Fruit fly (Drosophila melanogaster) whole organism, embryonic: Measurements from ENCODE around the gene mRpL15.
A peak's percentile ranks its signal among the peaks of the same experiment; 100 is the strongest.

ENCODE experiments used
- Atf3 ChIP-seq: fragments of 200-800 bp; sonication (Bioruptor generic); optimal IDR thresholded peaks from 3 replicates; lab custom pipeline; 2016; ENCODE audit warnings: missing biosample characterization, missing genetic modification characterization
- Awh ChIP-seq: fragments of 200-800 bp; sonication (Bioruptor generic); IDR thresholded peaks from 2 replicates; pipeline ENCODE4, ENCODE4 v1.3.6; 2022; ENCODE audit warnings: missing biosample characterization, missing genetic modification characterization
- B-H1 ChIP-seq: fragments of 200-800 bp; sonication (Bioruptor generic); IDR thresholded peaks from 3 replicates; pipeline ENCODE4 v1.3.6; 2022; ENCODE audit warnings: missing biosample characterization, missing genetic modification characterization
- B-H2 ChIP-seq: fragments of 200-800 bp; sonication (Bioruptor generic); optimal IDR thresholded peaks from 2 replicates; lab custom pipeline; 2018; ENCODE audit warnings: missing biosample characterization, mild to moderate bottlenecking, missing genetic modification characterization
- CG10431 ChIP-seq: fragments of 200-800 bp; sonication (Bioruptor generic); optimal IDR thresholded peaks from 3 replicates; lab custom pipeline; 2018; ENCODE audit warnings: missing biosample characterization, mild to moderate bottlenecking, missing genetic modification characterization
- CG10654 ChIP-seq: fragments of 200-800 bp; sonication (Bioruptor generic); optimal IDR thresholded peaks from 2 replicates; lab custom pipeline; 2016; ENCODE audit warnings: missing biosample characterization, missing genetic modification characterization
- CG12769 ChIP-seq: fragments of 200-800 bp; sonication (Bioruptor generic); optimal IDR thresholded peaks from 2 replicates; lab custom pipeline; 2019; ENCODE audit warnings: missing biosample characterization, mild to moderate bottlenecking, missing genetic modification characterization, moderate library complexity
- CG1529 ChIP-seq: fragments of 200-800 bp; sonication (Bioruptor generic); optimal IDR thresholded peaks from 3 replicates; lab custom pipeline; 2018; ENCODE audit warnings: missing biosample characterization, missing genetic modification characterization
- CG17568 ChIP-seq: fragments of 200-800 bp; sonication (Bioruptor generic); optimal IDR thresholded peaks from 2 replicates; lab custom pipeline; 2018; ENCODE audit warnings: missing biosample characterization, mild to moderate bottlenecking, missing genetic modification characterization, moderate library complexity
- CG18599 ChIP-seq: fragments of 200-800 bp; sonication (Bioruptor generic); optimal IDR thresholded peaks from 3 replicates; lab custom pipeline; 2017; ENCODE audit warnings: missing biosample characterization, missing genetic modification characterization, mild to moderate bottlenecking, moderate library complexity, missing genetic modification reagents
- CG2129 ChIP-seq: fragments of 200-800 bp; sonication (Bioruptor generic); IDR thresholded peaks from 2 replicates; pipeline ENCODE4 v1.3.6; 2022; ENCODE audit warnings: missing biosample characterization, missing genetic modification characterization; ENCODE audit not compliant: partially characterized antibody
- CG2712 ChIP-seq: fragments of 200-800 bp; optimal IDR thresholded peaks from 3 replicates; lab custom pipeline; 2019; ENCODE audit warnings: missing biosample characterization, mild to moderate bottlenecking, missing genetic modification characterization, moderate library complexity
- CG4617 ChIP-seq: fragments of 200-800 bp; sonication (Bioruptor generic); optimal IDR thresholded peaks from 3 replicates; lab custom pipeline; 2016; ENCODE audit warnings: missing biosample characterization, missing genetic modification characterization, borderline replicate concordance
- CG6175 ChIP-seq: fragments of 200-800 bp; sonication (Bioruptor generic); IDR thresholded peaks from 3 replicates; pipeline ENCODE4 v1.3.6; 2022; ENCODE audit warnings: missing biosample characterization, missing genetic modification characterization
- CG6813 ChIP-seq: fragments of 200-800 bp; sonication (Bioruptor generic); optimal IDR thresholded peaks from 2 replicates; lab custom pipeline; 2017; ENCODE audit warnings: missing biosample characterization, missing genetic modification characterization, mild to moderate bottlenecking, moderate library complexity, missing genetic modification reagents
- CG7987 ChIP-seq: fragments of 200-800 bp; sonication (Bioruptor generic); optimal IDR thresholded peaks from 2 replicates; lab custom pipeline; 2018; ENCODE audit warnings: missing biosample characterization, mild to moderate bottlenecking, missing genetic modification characterization, moderate library complexity
- CG8281 ChIP-seq: fragments of 200-800 bp; sonication (Bioruptor generic); optimal IDR thresholded peaks from 2 replicates; lab custom pipeline; 2018; ENCODE audit warnings: missing biosample characterization, mild to moderate bottlenecking, missing genetic modification characterization, moderate library complexity
- CG9609 ChIP-seq: fragments of 200-800 bp; sonication (Bioruptor generic); optimal IDR thresholded peaks from 3 replicates; lab custom pipeline; 2016; ENCODE audit warnings: missing biosample characterization, missing genetic modification characterization
- Camta ChIP-seq: fragments of 200-800 bp; sonication (Bioruptor generic); optimal IDR thresholded peaks from 2 replicates; lab custom pipeline; 2016; ENCODE audit warnings: missing biosample characterization, missing genetic modification characterization
- D19A ChIP-seq: fragments of 200-800 bp; optimal IDR thresholded peaks from 3 replicates; lab custom pipeline; 2019; ENCODE audit warnings: missing biosample characterization, mild to moderate bottlenecking, missing genetic modification characterization, moderate library complexity
- Dip2 ChIP-seq: fragments of 200-800 bp; sonication (Bioruptor generic); IDR thresholded peaks from 2 replicates; pipeline ENCODE4 v1.3.6; 2022; ENCODE audit warnings: missing biosample characterization, missing genetic modification characterization
- E2f1 ChIP-seq: fragments of 200-800 bp; sonication (Bioruptor generic); IDR thresholded peaks from 2 replicates; pipeline ENCODE4 v1.3.6; 2022; ENCODE audit warnings: missing biosample characterization, missing genetic modification characterization
- Eip74EF ChIP-seq, 2 experiments: fragments of 200-800 bp in 1 of 2; fragments of >200 bp in 1 of 2; sonication (Bioruptor generic) in 1 of 2; optimal IDR thresholded peaks; 2 replicates each; lab custom pipeline; 2017 to 2019; ENCODE audit warnings: missing biosample characterization in 2 of 2, missing genetic modification characterization in 2 of 2, mild to moderate bottlenecking in 1 of 2, moderate library complexity in 1 of 2
- Ets65A ChIP-seq: fragments of 200-800 bp; sonication (Bioruptor generic); peaks from one replicate; lab custom pipeline; 2016; ENCODE audit warnings: missing biosample characterization, missing genetic modification characterization
- Gug ChIP-seq: fragments of 200-800 bp; sonication (Bioruptor generic); IDR thresholded peaks from 4 replicates; pipeline ENCODE4 v1.3.6; 2022; ENCODE audit warnings: missing biosample characterization, missing genetic modification characterization
- HLH54F ChIP-seq: fragments of 200-800 bp; sonication (Bioruptor generic); optimal IDR thresholded peaks from 3 replicates; lab custom pipeline; 2016; ENCODE audit warnings: missing biosample characterization, missing genetic modification characterization
- Hmr ChIP-seq: fragments of 200-800 bp; sonication (Bioruptor generic); optimal IDR thresholded peaks from 3 replicates; lab custom pipeline; 2017; ENCODE audit warnings: mild to moderate bottlenecking, missing biosample characterization, missing genetic modification reagents, missing genetic modification characterization
- Myb ChIP-seq: fragments of 200-800 bp; sonication (Bioruptor generic); optimal IDR thresholded peaks from 2 replicates; lab custom pipeline; 2016; ENCODE audit warnings: missing biosample characterization, missing genetic modification characterization
- Nf-YB ChIP-seq: fragments of 200-800 bp; sonication (Bioruptor generic); optimal IDR thresholded peaks from 3 replicates; lab custom pipeline; 2019; ENCODE audit warnings: missing biosample characterization, mild to moderate bottlenecking, missing genetic modification characterization, moderate library complexity
- NfI ChIP-seq: fragments of 200-800 bp; sonication (Bioruptor generic); optimal IDR thresholded peaks from 3 replicates; lab custom pipeline; 2018; ENCODE audit warnings: missing biosample characterization, mild to moderate bottlenecking, missing genetic modification characterization, moderate library complexity
- al ChIP-seq: fragments of 200-800 bp; sonication (Bioruptor generic); IDR thresholded peaks from 2 replicates; pipeline ENCODE4 v1.3.6; 2022; ENCODE audit warnings: missing biosample characterization, missing genetic modification characterization
- ase ChIP-seq: fragments of 200-800 bp; sonication (Bioruptor generic); IDR thresholded peaks from 3 replicates; pipeline ENCODE4 v1.3.6; 2022; ENCODE audit warnings: missing biosample characterization, missing genetic modification characterization
- cato ChIP-seq: fragments of 200-800 bp; sonication (Bioruptor generic); optimal IDR thresholded peaks from 2 replicates; lab custom pipeline; 2016; ENCODE audit warnings: missing biosample characterization, missing genetic modification characterization, borderline replicate concordance
- danr ChIP-seq: fragments of 200-800 bp; sonication (Bioruptor generic); IDR thresholded peaks from 2 replicates; pipeline ENCODE4 v1.3.6; 2022; ENCODE audit warnings: missing biosample characterization, missing genetic modification characterization
- dimm ChIP-seq: fragments of 200-800 bp; sonication (Bioruptor generic); IDR thresholded peaks from 2 replicates; pipeline ENCODE4 v1.3.6; 2022; ENCODE audit warnings: missing biosample characterization, missing genetic modification characterization
- disco-r ChIP-seq: fragments of 200-800 bp; sonication (Bioruptor generic); optimal IDR thresholded peaks from 2 replicates; lab custom pipeline; 2016; ENCODE audit warnings: missing biosample characterization, missing genetic modification characterization
- en ChIP-seq: fragments of 200-800 bp; sonication (Bioruptor generic); optimal IDR thresholded peaks from 2 replicates; lab custom pipeline; 2016; ENCODE audit warnings: missing biosample characterization, missing genetic modification characterization
- gsb-n ChIP-seq: fragments of 200-800 bp; sonication (Bioruptor generic); optimal IDR thresholded peaks from 3 replicates; lab custom pipeline; 2018; ENCODE audit warnings: missing biosample characterization, mild to moderate bottlenecking, missing genetic modification characterization
- gt ChIP-seq: fragments of 200-800 bp; sonication (Bioruptor generic); IDR thresholded peaks from 2 replicates; pipeline ENCODE4 v1.3.6; 2022; ENCODE audit warnings: missing biosample characterization, missing genetic modification characterization
- kay ChIP-seq: fragments of 200-800 bp; sonication (Bioruptor generic); optimal IDR thresholded peaks from 2 replicates; lab custom pipeline; 2016; ENCODE audit warnings: missing biosample characterization, missing genetic modification characterization
- lov ChIP-seq, 2 experiments: fragments of 200-800 bp in 1 of 2; fragments of >200 bp in 1 of 2; sonication (Bioruptor generic) in 1 of 2; IDR thresholded peaks in 1 of 2; optimal IDR thresholded peaks in 1 of 2; 2 replicates in 1 of 2; 3 replicates in 1 of 2; pipeline versions ENCODE4 v1.3.6 to Lab custom; 2017 to 2022; ENCODE audit warnings: missing biosample characterization in 1 of 2, missing genetic modification characterization in 1 of 2
- mam ChIP-seq: fragments of 200-800 bp; sonication (Bioruptor generic); optimal IDR thresholded peaks from 3 replicates; lab custom pipeline; 2016; ENCODE audit warnings: missing biosample characterization, missing genetic modification characterization
- nmo ChIP-seq: fragments of 200-800 bp; sonication (Bioruptor generic); optimal IDR thresholded peaks from 2 replicates; lab custom pipeline; 2018; ENCODE audit warnings: missing biosample characterization, mild to moderate bottlenecking, missing genetic modification characterization, moderate library complexity
- ranshi ChIP-seq: fragments of 200-800 bp; sonication (Bioruptor generic); IDR thresholded peaks from 2 replicates; pipeline ENCODE4 v1.3.6; 2022; ENCODE audit warnings: missing biosample characterization, missing genetic modification characterization
- shn ChIP-seq: fragments of 200-800 bp; sonication (Bioruptor generic); optimal IDR thresholded peaks from 3 replicates; lab custom pipeline; 2016; ENCODE audit warnings: missing biosample characterization, missing genetic modification characterization
- vvl ChIP-seq: fragments of 200-800 bp; sonication (Bioruptor generic); IDR thresholded peaks from 2 replicates; pipeline ENCODE4 v1.3.6; 2022; ENCODE audit warnings: missing biosample characterization, missing genetic modification characterization
- zf30C ChIP-seq: fragments of 200-800 bp; sonication (Bioruptor generic); optimal IDR thresholded peaks from 3 replicates; lab custom pipeline; 2018; ENCODE audit warnings: missing biosample characterization, mild to moderate bottlenecking, missing genetic modification characterization
- zfh1 ChIP-seq: fragments of 200-800 bp; sonication (Bioruptor generic); IDR thresholded peaks from 3 replicates; pipeline ENCODE4 v1.3.6; 2022; ENCODE audit warnings: missing biosample characterization, missing genetic modification characterization

The mRpL15 gene

DNA sequence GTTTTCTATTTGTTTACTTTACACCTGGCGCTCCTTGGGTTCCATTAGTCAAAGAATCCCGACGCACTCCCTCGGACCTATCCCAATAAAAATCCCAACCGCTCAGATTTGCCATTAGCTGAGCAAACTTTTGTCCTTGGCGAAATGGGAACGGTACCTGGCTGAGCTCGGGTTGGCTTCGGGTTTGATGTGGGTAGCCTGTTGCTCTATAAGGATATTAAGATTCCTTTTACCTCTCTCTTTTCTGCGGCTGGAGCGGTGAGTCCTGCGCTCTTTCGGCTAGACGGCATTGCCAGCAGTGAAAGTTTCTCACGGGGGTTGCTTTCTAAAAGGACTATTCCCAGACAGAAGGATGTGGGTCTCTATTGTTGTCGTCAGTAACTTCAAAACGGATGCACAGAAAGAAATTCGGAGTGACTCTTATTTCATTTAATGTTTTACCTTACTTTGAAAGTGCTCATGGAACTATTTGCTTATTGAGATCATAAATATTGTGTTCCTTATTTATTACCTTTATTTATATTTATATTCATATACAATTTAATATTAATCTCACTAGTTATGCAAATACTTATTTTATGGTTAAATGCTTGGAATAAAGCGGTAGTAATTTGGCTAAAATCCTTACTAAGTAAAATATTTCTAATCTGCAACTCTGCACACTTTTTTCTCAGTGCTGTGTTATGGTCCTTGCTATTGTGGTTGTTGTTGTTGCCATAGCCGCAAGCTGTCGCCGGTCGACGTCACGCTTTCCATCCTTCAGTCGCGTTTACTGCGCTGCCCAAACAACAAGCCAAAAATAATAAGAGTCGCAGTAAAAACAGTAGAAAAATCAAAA, 5.8 kb upstream of the mRpL15 start, which contains the start of gene CG5910 (continued):
- peak; percentile 56 for TF ChIP-seq CG7987 (GFP tag; lab: Kevin White, UChicago)
- peak; percentile 52; the same call in 1 of the 3 replicates for TF ChIP-seq ase (GFP tag; lab: Robert Waterston, UW)
- TF ChIP-seq Nf-YB: peak; percentile 77
- peak; percentile 38 for TF ChIP-seq CG4617 (GFP tag; lab: Kevin White, UChicago)
- no peak for TF ChIP-seq shn
- peak; percentile 65; the same call in 2 of the 3 replicates for TF ChIP-seq B-H1 (GFP tag; lab: Robert Waterston, UW)
- peak; percentile 76 for TF ChIP-seq CG10654 (GFP tag; lab: Kevin White, UChicago)
- no peak for TF ChIP-seq en (GFP tag; lab: Kevin White, UChicago)
- no peak for TF ChIP-seq disco-r
- no peak for TF ChIP-seq lov (optimal IDR thresholded peaks at IDR 0.05; lab: Kevin White, UChicago)
- TF ChIP-seq lov (GFP tag; IDR thresholded peaks at IDR 0.05; lab: Robert Waterston, UW): no peak
- TF ChIP-seq Atf3 (GFP tag; lab: Kevin White, UChicago): peak; percentile 1
- TF ChIP-seq CG10431 (GFP tag; lab: Kevin White, UChicago): peak; percentile 67
- TF ChIP-seq ranshi: peak; percentile 71; the same call in 1 of the 2 replicates
- TF ChIP-seq gt (GFP tag; lab: Robert Waterston, UW): peak; percentile 41; the same call in 1 of the 2 replicates
- peak; percentile 51; the same call in 1 of the 4 replicates for TF ChIP-seq Gug
- no peak for TF ChIP-seq Dip2 (GFP tag; lab: Robert Waterston, UW)
- TF ChIP-seq Ets65A: peak; percentile 84
- peak; percentile 67 for TF ChIP-seq Awh
- TF ChIP-seq E2f1: peak; percentile 70
- peak; percentile 45 for TF ChIP-seq cato (GFP tag; lab: Kevin White, UChicago)
- TF ChIP-seq CG2712 (tag; lab: Kevin White, UChicago): peak; percentile 95
- TF ChIP-seq CG17568 (GFP tag; lab: Kevin White, UChicago): no peak
- peak; percentile 91 for TF ChIP-seq D19A
- no peak for TF ChIP-seq CG6175 (GFP tag; lab: Robert Waterston, UW)
- peak; percentile 51; the same call in 1 of the 2 replicates for TF ChIP-seq danr (GFP tag; lab: Robert Waterston, UW)
- TF ChIP-seq CG18599 (GFP tag; lab: Kevin White, UChicago): peak; percentile 96
- peak; percentile 87 for TF ChIP-seq vvl
- TF ChIP-seq CG8281 (tag; lab: Kevin White, UChicago): peak; percentile 67
- peak; percentile 90 for TF ChIP-seq gsb-n
- 0 out of 2 replicates have a peak, but pooled peaks have one; percentile 18 for TF ChIP-seq dimm (GFP tag; lab: Robert Waterston, UW)
- TF ChIP-seq zf30C: peak; percentile 87
- peak; percentile 2 for TF ChIP-seq Myb
- TF ChIP-seq al (GFP tag; lab: Robert Waterston, UW): peak; percentile 74
- TF ChIP-seq CG12769: peak; percentile 56
- peak; percentile 95 for TF ChIP-seq nmo (GFP tag; lab: Kevin White, UChicago)
- no peak for TF ChIP-seq Camta (GFP tag; lab: Kevin White, UChicago)
- peak; percentile 84 for TF ChIP-seq NfI (GFP tag; lab: Kevin White, UChicago)
- no peak for TF ChIP-seq CG9609 (GFP tag; lab: Kevin White, UChicago)
- TF ChIP-seq B-H2 (GFP tag; lab: Kevin White, UChicago): peak; percentile 78
- peak; percentile 68 for TF ChIP-seq CG1529
- TF ChIP-seq Eip74EF (GFP tag; optimal IDR thresholded peaks at IDR 0.05; lab: Kevin White, UChicago): peak in 1 of 2 experiments; percentile 90
- TF ChIP-seq Hmr (GFP tag; lab: Kevin White, UChicago): peak; percentile 94
- no peak for TF ChIP-seq CG2129 (GFP tag; lab: Robert Waterston, UW)
- peak; percentile 53 for TF ChIP-seq mam (GFP tag; lab: Kevin White, UChicago)
- peak; percentile 87 for TF ChIP-seq CG6813 (GFP tag; lab: Kevin White, UChicago)
- TF ChIP-seq zfh1: peak; percentile 70
- peak; percentile 21 for TF ChIP-seq HLH54F
- TF ChIP-seq kay: peak; percentile 70
